Fruit fly (Drosophila melanogaster) whole organism, embryonic: ENCODE data around the gene CG9747.
A peak's percentile ranks its signal among the peaks of the same experiment; 100 is the strongest.

Experiments
- Awh ChIP-seq: fragments of 200-800 bp; sonication (Bioruptor generic); IDR thresholded peaks from 2 replicates; pipeline ENCODE4, ENCODE4 v1.3.6; 2022; ENCODE audit warnings: missing biosample characterization, missing genetic modification characterization
- B-H1 ChIP-seq: fragments of 200-800 bp; sonication (Bioruptor generic); IDR thresholded peaks from 3 replicates; pipeline ENCODE4 v1.3.6; 2022; ENCODE audit warnings: missing biosample characterization, missing genetic modification characterization
- Bdp1 ChIP-seq: fragments of 200-800 bp; sonication (Bioruptor generic); optimal IDR thresholded peaks from 3 replicates; lab custom pipeline; 2016; ENCODE audit warnings: missing biosample characterization, missing genetic modification characterization
- CG1024 ChIP-seq: fragments of 200-800 bp; sonication (Bioruptor generic); IDR thresholded peaks from 2 replicates; pipeline ENCODE4 v1.3.6; 2022; ENCODE audit warnings: missing biosample characterization, missing genetic modification characterization
- CG10267 ChIP-seq: fragments of 200-800 bp; sonication (Bioruptor generic); optimal IDR thresholded peaks from 2 replicates; lab custom pipeline; 2018; ENCODE audit warnings: missing biosample characterization, mild to moderate bottlenecking, missing genetic modification characterization, moderate library complexity
- CG11398 ChIP-seq: fragments of 200-800 bp; sonication (Bioruptor generic); optimal IDR thresholded peaks from 2 replicates; lab custom pipeline; 2016; ENCODE audit warnings: missing biosample characterization, missing genetic modification characterization
- CG11504 ChIP-seq: fragments of 200-800 bp; sonication (Bioruptor generic); optimal IDR thresholded peaks from 3 replicates; lab custom pipeline; 2019; ENCODE audit warnings: missing biosample characterization, mild to moderate bottlenecking, missing genetic modification characterization, moderate library complexity
- CG12071 ChIP-seq: fragments of 200-800 bp; sonication (Bioruptor generic); optimal IDR thresholded peaks from 3 replicates; lab custom pipeline; 2018; ENCODE audit warnings: missing biosample characterization, mild to moderate bottlenecking, missing genetic modification characterization
- CG13424 ChIP-seq: fragments of 200-800 bp; sonication (Bioruptor generic); optimal IDR thresholded peaks from 2 replicates; lab custom pipeline; 2019; ENCODE audit warnings: missing biosample characterization, mild to moderate bottlenecking, missing genetic modification characterization, moderate library complexity
- CG14710 ChIP-seq: fragments of 200-800 bp; sonication (Bioruptor generic); optimal IDR thresholded peaks from 3 replicates; lab custom pipeline; 2019; ENCODE audit warnings: missing biosample characterization, mild to moderate bottlenecking, missing genetic modification characterization, moderate library complexity
- CG3726 ChIP-seq: fragments of 200-800 bp; sonication (Bioruptor generic); IDR thresholded peaks from 3 replicates; pipeline ENCODE4, ENCODE4 v1.3.6; 2022; ENCODE audit warnings: missing biosample characterization, missing genetic modification characterization
- CG43689 ChIP-seq: fragments of 200-800 bp; sonication (Bioruptor generic); IDR thresholded peaks from 2 replicates; pipeline ENCODE4 v1.3.6; 2022; ENCODE audit warnings: missing biosample characterization, missing genetic modification characterization
- CG4617 ChIP-seq: fragments of 200-800 bp; sonication (Bioruptor generic); optimal IDR thresholded peaks from 3 replicates; lab custom pipeline; 2016; ENCODE audit warnings: missing biosample characterization, missing genetic modification characterization, borderline replicate concordance
- CG7963 ChIP-seq: fragments of 200-800 bp; sonication (Bioruptor generic); IDR thresholded peaks from 3 replicates; pipeline ENCODE4 v1.3.6; 2022; ENCODE audit warnings: missing biosample characterization, missing genetic modification characterization; ENCODE audit not compliant: partially characterized antibody
- CG8478 ChIP-seq: fragments of >200 bp; optimal IDR thresholded peaks from 2 replicates; lab custom pipeline; 2018
- CG8924 ChIP-seq: fragments of 200-800 bp; optimal IDR thresholded peaks from 3 replicates; lab custom pipeline; 2019; ENCODE audit warnings: missing biosample characterization, mild to moderate bottlenecking, missing genetic modification characterization, moderate library complexity
- Camta ChIP-seq: fragments of 200-800 bp; sonication (Bioruptor generic); optimal IDR thresholded peaks from 2 replicates; lab custom pipeline; 2016; ENCODE audit warnings: missing biosample characterization, missing genetic modification characterization
- Dfd ChIP-seq, 2 experiments: fragments of >200 bp; optimal IDR thresholded peaks; 2 replicates each; lab custom pipeline; 2017; ENCODE audit warnings: missing biosample characterization in 2 of 2, missing genetic modification characterization in 2 of 2
- Dip2 ChIP-seq: fragments of 200-800 bp; sonication (Bioruptor generic); IDR thresholded peaks from 2 replicates; pipeline ENCODE4 v1.3.6; 2022; ENCODE audit warnings: missing biosample characterization, missing genetic modification characterization
- Dref ChIP-seq: fragments of 200-800 bp; sonication (Bioruptor generic); IDR thresholded peaks from 2 replicates; pipeline ENCODE4 v1.3.6; 2022; ENCODE audit warnings: missing biosample characterization, missing genetic modification characterization
- Drgx ChIP-seq: fragments of 200-800 bp; sonication (Bioruptor generic); IDR thresholded peaks from 2 replicates; pipeline ENCODE4 v1.3.6; 2022; ENCODE audit warnings: missing biosample characterization, missing genetic modification characterization
- GATAe ChIP-seq: fragments of 200-800 bp; sonication (Bioruptor generic); conservative IDR thresholded peaks from 2 replicates; pipeline ENCODE4 v1.3.6; 2022; ENCODE audit warnings: missing biosample characterization, missing genetic modification characterization
- Lhr ChIP-seq: fragments of 200-800 bp; sonication (Bioruptor generic); optimal IDR thresholded peaks from 3 replicates; lab custom pipeline; 2017; ENCODE audit warnings: mild to moderate bottlenecking, missing biosample characterization, missing genetic modification reagents, missing genetic modification characterization
- Mad ChIP-seq: fragments of 200-800 bp; sonication (Bioruptor generic); optimal IDR thresholded peaks from 2 replicates; lab custom pipeline; 2016; ENCODE audit warnings: missing biosample characterization, missing genetic modification characterization
- Nf-YB ChIP-seq: fragments of 200-800 bp; sonication (Bioruptor generic); optimal IDR thresholded peaks from 3 replicates; lab custom pipeline; 2019; ENCODE audit warnings: missing biosample characterization, mild to moderate bottlenecking, missing genetic modification characterization, moderate library complexity
- NfI ChIP-seq: fragments of 200-800 bp; sonication (Bioruptor generic); optimal IDR thresholded peaks from 3 replicates; lab custom pipeline; 2018; ENCODE audit warnings: missing biosample characterization, mild to moderate bottlenecking, missing genetic modification characterization, moderate library complexity
- Oli ChIP-seq: fragments of 200-800 bp; sonication (Bioruptor generic); optimal IDR thresholded peaks from 2 replicates; lab custom pipeline; 2018; ENCODE audit warnings: missing biosample characterization, mild to moderate bottlenecking, missing genetic modification characterization, moderate library complexity
- Six4 ChIP-seq: fragments of 200-800 bp; sonication (Bioruptor generic); optimal IDR thresholded peaks from 2 replicates; lab custom pipeline; 2016; ENCODE audit warnings: missing biosample characterization, missing genetic modification characterization
- Usf ChIP-seq: fragments of 200-800 bp; sonication (Bioruptor generic); optimal IDR thresholded peaks from 2 replicates; lab custom pipeline; 2017; ENCODE audit warnings: missing genotype, missing biosample characterization, missing genetic modification characterization
- ash1 ChIP-seq: fragments of 200-800 bp; sonication (Bioruptor generic); optimal IDR thresholded peaks from 2 replicates; lab custom pipeline; 2018; ENCODE audit warnings: missing biosample characterization, mild to moderate bottlenecking, missing genetic modification characterization
- cas ChIP-seq: fragments of 200-800 bp; sonication (Bioruptor generic); IDR thresholded peaks from 2 replicates; pipeline ENCODE4 v1.3.6; 2022; ENCODE audit warnings: missing biosample characterization, missing genetic modification characterization
- chinmo ChIP-seq: fragments of 200-800 bp; sonication (Bioruptor generic); IDR thresholded peaks from 4 replicates; pipeline ENCODE4 v1.3.6; 2022; ENCODE audit warnings: missing biosample characterization, missing genetic modification characterization; ENCODE audit not compliant: partially characterized antibody
- da ChIP-seq: fragments of 200-800 bp; sonication (Bioruptor generic); optimal IDR thresholded peaks from 2 replicates; lab custom pipeline; 2016; ENCODE audit warnings: missing biosample characterization, missing genetic modification characterization
- gcm ChIP-seq: fragments of 200-800 bp; sonication (Bioruptor generic); optimal IDR thresholded peaks from 2 replicates; lab custom pipeline; 2019; ENCODE audit warnings: missing biosample characterization, mild to moderate bottlenecking, missing genetic modification characterization, moderate library complexity
- grau ChIP-seq: fragments of 200-800 bp; optimal IDR thresholded peaks from 3 replicates; lab custom pipeline; 2019; ENCODE audit warnings: missing biosample characterization, mild to moderate bottlenecking, missing genetic modification characterization, moderate library complexity
- gt ChIP-seq: fragments of 200-800 bp; sonication (Bioruptor generic); IDR thresholded peaks from 2 replicates; pipeline ENCODE4 v1.3.6; 2022; ENCODE audit warnings: missing biosample characterization, missing genetic modification characterization
- ham ChIP-seq: fragments of 200-800 bp; sonication (Bioruptor generic); IDR thresholded peaks from 2 replicates; pipeline ENCODE4 v1.3.6; 2022; ENCODE audit warnings: missing biosample characterization, missing genetic modification characterization
- kah ChIP-seq: fragments of 200-800 bp; sonication (Bioruptor generic); optimal IDR thresholded peaks from 2 replicates; lab custom pipeline; 2018; ENCODE audit warnings: missing biosample characterization, mild to moderate bottlenecking, missing genetic modification characterization
- ken ChIP-seq: fragments of 200-800 bp; sonication (Bioruptor generic); IDR thresholded peaks from 3 replicates; pipeline ENCODE4 v1.3.6; 2022; ENCODE audit warnings: missing biosample characterization, missing genetic modification characterization
- knrl ChIP-seq: fragments of 200-800 bp; sonication (Bioruptor generic); IDR thresholded peaks from 3 replicates; pipeline ENCODE4 v1.3.6; 2022; ENCODE audit warnings: missing biosample characterization, missing genetic modification characterization; ENCODE audit not compliant: partially characterized antibody
- pfk ChIP-seq: fragments of 200-800 bp; sonication (Bioruptor generic); optimal IDR thresholded peaks from 2 replicates; lab custom pipeline; 2018; ENCODE audit warnings: missing biosample characterization, mild to moderate bottlenecking, missing genetic modification characterization, moderate library complexity
- psq ChIP-seq: fragments of 200-800 bp; sonication (Bioruptor generic); optimal IDR thresholded peaks from 2 replicates; lab custom pipeline; 2017; ENCODE audit warnings: missing biosample characterization, missing genetic modification characterization
- ranshi ChIP-seq: fragments of 200-800 bp; sonication (Bioruptor generic); IDR thresholded peaks from 2 replicates; pipeline ENCODE4 v1.3.6; 2022; ENCODE audit warnings: missing biosample characterization, missing genetic modification characterization
- rib ChIP-seq: fragments of 200-800 bp; sonication (Bioruptor generic); IDR thresholded peaks from 2 replicates; pipeline ENCODE4 v1.3.6; 2022; ENCODE audit warnings: missing biosample characterization, missing genetic modification characterization
- slp2 ChIP-seq: fragments of 200-800 bp; sonication (Bioruptor generic); optimal IDR thresholded peaks from 2 replicates; lab custom pipeline; 2016; ENCODE audit warnings: missing biosample characterization, missing genetic modification characterization
- so ChIP-seq: fragments of 200-800 bp; sonication (Bioruptor generic); IDR thresholded peaks from 3 replicates; pipeline ENCODE4 v1.3.6; 2022; ENCODE audit warnings: missing biosample characterization, missing genetic modification characterization
- ttk ChIP-seq: fragments of 200-800 bp; sonication (Bioruptor generic); IDR thresholded peaks from 2 replicates; pipeline ENCODE4 v2.1.2; 2022; ENCODE audit warnings: missing biosample characterization, missing genetic modification characterization
- unc-4 ChIP-seq: fragments of 200-800 bp; sonication (Bioruptor generic); IDR thresholded peaks from 2 replicates; pipeline ENCODE4 v1.3.6; 2022; ENCODE audit warnings: missing biosample characterization, missing genetic modification characterization; ENCODE audit not compliant: partially characterized antibody
- wdn ChIP-seq: fragments of 200-800 bp; sonication (Bioruptor generic); IDR thresholded peaks from 2 replicates; pipeline ENCODE4 v1.3.6; 2022; ENCODE audit warnings: missing biosample characterization, missing genetic modification characterization

Gene CG9747

dm6 chr3R:30203104-30203986 is 12.3 kb upstream of the CG9747 start (continued):
- TF ChIP-seq Bdp1 (peak; percentile 81), CG10267 (tag; lab: Kevin White, UChicago) (peak; percentile 91), NfI (peak; percentile 90), Dfd (GFP tag; optimal IDR thresholded peaks at IDR 0.05; lab: Kevin White, UChicago) (no peak), Six4 (GFP tag; lab: Kevin White, UChicago) (peak; percentile 97), kah (peak; percentile 85), cas (GFP tag; lab: Robert Waterston, UW) (peak; percentile 70), ash1 (GFP tag; lab: Kevin White, UChicago) (peak; percentile 76), slp2 (peak; percentile 96), CG3726 (GFP tag; lab: Robert Waterston, UW) (peak; percentile 87), Dref (GFP tag; lab: Robert Waterston, UW) (no peak), CG8924 (tag; lab: Kevin White, UChicago) (peak; percentile 97), CG7963 (GFP tag; lab: Robert Waterston, UW) (no peak), Mad (peak; percentile 85), ranshi (peak; percentile 98), da (peak; percentile 85), gcm (GFP tag; lab: Kevin White, UChicago) (peak; percentile 81), CG1024 (GFP tag; lab: Robert Waterston, UW) (peak; percentile 90), pfk (GFP tag; lab: Kevin White, UChicago) (no peak), CG43689 (GFP tag; lab: Robert Waterston, UW) (peak; percentile 92), GATAe (GFP tag; lab: Robert Waterston, UW) (peak; percentile 77), Oli (peak; percentile 94), CG8478 (lab: Kevin White, UChicago) (no peak), Nf-YB (GFP tag; lab: Kevin White, UChicago) (peak; percentile 81), CG12071 (GFP tag; lab: Kevin White, UChicago) (peak; percentile 96), so (GFP tag; lab: Robert Waterston, UW) (peak; percentile 96), chinmo (GFP tag; lab: Robert Waterston, UW) (peak; percentile 94), CG11398 (GFP tag; lab: Kevin White, UChicago) (peak; percentile 93), B-H1 (GFP tag; lab: Robert Waterston, UW) (peak; percentile 84), Usf (GFP tag; lab: Kevin White, UChicago) (peak; percentile 83), rib (GFP tag; lab: Robert Waterston, UW) (peak; percentile 78; the same call in 1 of the 2 replicates), wdn (peak; percentile 84), grau (tag; lab: Kevin White, UChicago) (peak; percentile 92), gt (GFP tag; lab: Robert Waterston, UW) (peak; percentile 78), Camta (GFP tag; lab: Kevin White, UChicago) (peak; percentile 98), CG4617 (GFP tag; lab: Kevin White, UChicago) (peak; percentile 83), CG13424 (peak; percentile 90), Drgx (peak; percentile 73), Dip2 (GFP tag; lab: Robert Waterston, UW) (no peak; the same call in 1 of the 2 replicates), ttk (peak; percentile 95), CG14710 (tag; lab: Kevin White, UChicago) (peak; percentile 95), knrl (GFP tag; lab: Robert Waterston, UW) (no peak), ken (GFP tag; lab: Robert Waterston, UW) (peak; percentile 91), ham (GFP tag; lab: Robert Waterston, UW) (peak; percentile 74), unc-4 (GFP tag; lab: Robert Waterston, UW) (0 out of 2 replicates have a peak, but pooled peaks have one; percentile 3), psq (peak; percentile 94), Lhr (GFP tag; lab: Kevin White, UChicago) (peak; percentile 67), Awh (GFP tag; lab: Robert Waterston, UW) (peak; percentile 90), CG11504 (tag; lab: Kevin White, UChicago) (peak; percentile 97)
